Fruit fly (Drosophila melanogaster): ENCODE measurements around the gene Mp.

Mp gene

DNA sequence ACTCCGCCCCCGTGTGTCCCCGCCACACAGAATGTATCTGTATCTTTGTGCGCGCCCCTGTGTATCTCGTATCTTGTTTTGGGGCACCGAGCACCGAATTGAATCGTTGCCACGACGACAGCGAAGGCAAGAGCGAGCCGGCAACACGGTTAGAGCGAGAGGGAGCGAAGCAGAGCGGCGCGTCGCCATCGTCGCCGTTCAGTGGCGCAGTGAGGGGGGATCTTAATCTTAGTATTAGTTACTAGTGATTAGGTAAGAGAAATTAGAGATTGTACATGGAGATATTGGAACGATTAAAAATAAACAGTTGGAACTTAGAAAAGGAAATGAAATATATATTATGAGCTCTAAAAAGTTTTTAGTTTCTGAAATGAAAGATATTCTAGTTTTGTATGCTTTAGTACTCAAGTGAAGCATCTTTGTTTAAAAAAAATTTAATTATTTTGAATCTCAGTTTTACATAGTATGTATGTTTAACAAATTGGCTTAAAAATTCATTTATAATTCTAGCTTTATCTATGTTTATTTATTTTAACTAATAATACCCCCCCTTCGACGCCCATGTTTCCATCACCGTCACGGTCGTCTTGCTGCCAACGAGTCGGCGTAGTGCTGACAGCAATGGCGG is 9.6 kb upstream of the Mp start (continued):
- TF ChIP-seq tgo (GFP tag; IDR thresholded peaks at IDR 0.05): peak; percentile 89
- TF ChIP-seq oc (tag; optimal IDR thresholded peaks at IDR 0.05): peak; percentile 70
- TF ChIP-seq Ravus (GFP tag; IDR thresholded peaks at IDR 0.05): peak; percentile 15; the same call in 1 of the 2 replicates
- TF ChIP-seq CG31224 (GFP tag; IDR thresholded peaks at IDR 0.05): peak; percentile 68
- TF ChIP-seq Ets97D (GFP tag; optimal IDR thresholded peaks at IDR 0.05): no peak
- TF ChIP-seq ash1 (GFP tag; optimal IDR thresholded peaks at IDR 0.05): no peak
- peak; percentile 95 for TF ChIP-seq CG18599 (GFP tag; optimal IDR thresholded peaks at IDR 0.05)
- TF ChIP-seq CkIIα-i1 (GFP tag; IDR thresholded peaks at IDR 0.05): no peak
- TF ChIP-seq Ets65A (GFP tag): peak; percentile 93
- peak; percentile 49 for TF ChIP-seq Atf-2 (GFP tag; optimal IDR thresholded peaks at IDR 0.05)
- TF ChIP-seq Max (GFP tag; optimal IDR thresholded peaks at IDR 0.05): peak; percentile 79
- TF ChIP-seq CG13624 (GFP tag; optimal IDR thresholded peaks at IDR 0.05): peak; percentile 78
- peak; percentile 77 for TF ChIP-seq CG10321 (GFP tag; IDR thresholded peaks at IDR 0.05)
- TF ChIP-seq CG3163 (GFP tag; optimal IDR thresholded peaks at IDR 0.05): no peak
- peak; percentile 90 for TF ChIP-seq CG6765 (GFP tag; optimal IDR thresholded peaks at IDR 0.05)
- peak; percentile 82 for TF ChIP-seq CG32532 (GFP tag; IDR thresholded peaks at IDR 0.05)
- peak; percentile 15 for TF ChIP-seq shn (GFP tag; optimal IDR thresholded peaks at IDR 0.05)
- no peak for TF ChIP-seq jing (GFP tag; optimal IDR thresholded peaks at IDR 0.05)
- no peak for TF ChIP-seq Bdp1 (GFP tag; optimal IDR thresholded peaks at IDR 0.05)
- TF ChIP-seq CG10462 (GFP tag; optimal IDR thresholded peaks at IDR 0.05): peak; percentile 68
- no peak for TF ChIP-seq br (optimal IDR thresholded peaks at IDR 0.05)
- TF ChIP-seq gsb (GFP tag; IDR thresholded peaks at IDR 0.05): peak; percentile 66; the same call in 1 of the 2 replicates
- TF ChIP-seq CG30403 (GFP tag; optimal IDR thresholded peaks at IDR 0.05): peak; percentile 95
- TF ChIP-seq CG11456 (GFP tag; IDR thresholded peaks at IDR 0.05): peak; percentile 78
- TF ChIP-seq Kr (GFP tag; optimal IDR thresholded peaks at IDR 0.05): peak; percentile 9
- TF ChIP-seq bowl (GFP tag; IDR thresholded peaks at IDR 0.05): no peak
- peak; percentile 46; the same call in 1 of the 2 replicates for TF ChIP-seq Awh (GFP tag; IDR thresholded peaks at IDR 0.05)
- peak; percentile 97 for TF ChIP-seq CoRest (tag; optimal IDR thresholded peaks at IDR 0.05)
- peak; percentile 78 for TF ChIP-seq Hand (GFP tag; optimal IDR thresholded peaks at IDR 0.05)
- 0 out of 3 replicates have a peak, but pooled peaks have one; percentile 13 for TF ChIP-seq zen2 (GFP tag; IDR thresholded peaks at IDR 0.05; ENCODE audit: partially characterized antibody)
- peak; percentile 79 for TF ChIP-seq emc (GFP tag; optimal IDR thresholded peaks at IDR 0.05)
- peak; percentile 65 for TF ChIP-seq Gug (GFP tag; IDR thresholded peaks at IDR 0.05)
- TF ChIP-seq wor (GFP tag; IDR thresholded peaks at IDR 0.05): peak; percentile 77
- no peak for TF ChIP-seq CG17912 (GFP tag; optimal IDR thresholded peaks at IDR 0.05)
- peak; percentile 80 for TF ChIP-seq onecut (GFP tag; IDR thresholded peaks at IDR 0.05)
- no peak for TF ChIP-seq hb (GFP tag; IDR thresholded peaks at IDR 0.05; ENCODE audit: partially characterized antibody)
- TF ChIP-seq gfzf (GFP tag; optimal IDR thresholded peaks at IDR 0.05): no peak
- peak; percentile 25 for TF ChIP-seq Mes4 (GFP tag; optimal IDR thresholded peaks at IDR 0.05)
- peak; percentile 2 for TF ChIP-seq tup (GFP tag; optimal IDR thresholded peaks at IDR 0.05)
- peak; percentile 82 for TF ChIP-seq CG18764 (GFP tag; optimal IDR thresholded peaks at IDR 0.05)
- peak; percentile 13 for TF ChIP-seq NC2β (GFP tag; optimal IDR thresholded peaks at IDR 0.05)
- peak; percentile 97 for TF ChIP-seq Nf-YC (tag; optimal IDR thresholded peaks at IDR 0.05)
- TF ChIP-seq mld (GFP tag; IDR thresholded peaks at IDR 0.05; ENCODE audit: partially characterized antibody): no peak
- TF ChIP-seq CG14050 (GFP tag; IDR thresholded peaks at IDR 0.05): peak; percentile 54; the same call in 2 of the 3 replicates
- TF ChIP-seq vfl (GFP tag; optimal IDR thresholded peaks at IDR 0.05): no peak
- peak; percentile 88 for TF ChIP-seq CG6813 (GFP tag; optimal IDR thresholded peaks at IDR 0.05)
- peak; percentile 92 for TF ChIP-seq CG10543 (GFP tag; optimal IDR thresholded peaks at IDR 0.05)
- peak; percentile 68 for TF ChIP-seq B-H1 (GFP tag; IDR thresholded peaks at IDR 0.05)
- TF ChIP-seq ranshi (GFP tag; IDR thresholded peaks at IDR 0.05): peak; percentile 83; the same call in 1 of the 2 replicates
- TF ChIP-seq CG10959 (GFP tag; IDR thresholded peaks at IDR 0.05): peak; percentile 56; the same call in 1 of the 2 replicates
- peak; percentile 96 for TF ChIP-seq CG13296 (GFP tag; optimal IDR thresholded peaks at IDR 0.05)
